Fruit fly (Drosophila melanogaster): Measurements from ENCODE around the gene CG43074.

Gene CG43074

DNA sequence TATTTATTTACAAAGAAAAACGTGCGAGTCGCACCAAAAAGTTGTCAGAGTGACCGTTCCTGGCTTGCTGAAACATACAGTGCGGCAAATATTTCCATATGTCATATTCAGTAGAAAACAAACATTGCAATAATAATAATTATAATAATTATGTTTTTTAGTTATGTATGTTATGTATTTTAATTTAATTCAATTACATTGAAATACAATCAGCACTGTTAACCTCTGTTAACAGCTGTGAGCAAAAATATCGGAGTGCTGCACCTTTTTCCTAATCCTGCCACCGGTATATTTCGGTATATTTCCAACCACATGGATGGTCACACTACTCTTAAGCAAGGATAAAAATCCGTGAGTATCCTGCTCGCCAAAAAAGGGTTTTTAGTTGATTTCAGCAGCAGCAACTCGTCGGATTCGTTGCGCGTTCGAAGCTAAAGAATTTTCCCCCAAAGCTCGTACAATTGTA is 12.4 kb downstream of the CG43074 start, which contains the start of the genes CG32267 and CG42324 (continued):
- TF ChIP-seq gcm (GFP tag; optimal IDR thresholded peaks at IDR 0.05) (no peak), pzg (GFP tag; optimal IDR thresholded peaks at IDR 0.05) (peak; percentile 79), Bgb (GFP tag; IDR thresholded peaks at IDR 0.05; ENCODE audit: partially characterized antibody) (0 out of 2 replicates have a peak, but pooled peaks have one; percentile 6), prd (optimal IDR thresholded peaks at IDR 0.05) (no peak), prd (GFP tag; IDR thresholded peaks at IDR 0.05) (no peak), CG2712 (tag; optimal IDR thresholded peaks at IDR 0.05) (peak; percentile 7), Dp (GFP tag; optimal IDR thresholded peaks at IDR 0.05) (no peak), Lhr (GFP tag; optimal IDR thresholded peaks at IDR 0.05) (peak; percentile 17), zen2 (GFP tag; IDR thresholded peaks at IDR 0.05; ENCODE audit: partially characterized antibody) (no peak), Bdp1 (GFP tag; optimal IDR thresholded peaks at IDR 0.05) (no peak), knrl (GFP tag; IDR thresholded peaks at IDR 0.05; ENCODE audit: partially characterized antibody) (peak; percentile 24; the same call in 1 of the 3 replicates), CG11504 (tag; optimal IDR thresholded peaks at IDR 0.05) (peak; percentile 1), gce (GFP tag; IDR thresholded peaks at IDR 0.05) (no peak), CG9932 (GFP tag; IDR thresholded peaks at IDR 0.05) (no peak), pita (GFP tag; optimal IDR thresholded peaks at IDR 0.05) (peak; percentile 12), CG6175 (GFP tag; IDR thresholded peaks at IDR 0.05) (no peak), CG10565 (GFP tag; optimal IDR thresholded peaks at IDR 0.05) (no peak), CG17829 (tag; optimal IDR thresholded peaks at IDR 0.05) (peak; percentile 12), vnd (GFP tag; IDR thresholded peaks at IDR 0.05; ENCODE audit: partially characterized antibody) (no peak), crp (GFP tag; optimal IDR thresholded peaks at IDR 0.05) (peak in 1 of 2 experiments; percentile 59), CG4360 (GFP tag; IDR thresholded peaks at IDR 0.05) (no peak), Gsc (GFP tag; IDR thresholded peaks at IDR 0.05) (no peak), CG1792 (GFP tag; optimal IDR thresholded peaks at IDR 0.05) (no peak), CG34422 (GFP tag; IDR thresholded peaks at IDR 0.05) (no peak), chinmo (GFP tag; IDR thresholded peaks at IDR 0.05; ENCODE audit: partially characterized antibody) (0 out of 4 replicates have a peak, but pooled peaks have one; percentile 21), CG13624 (GFP tag; optimal IDR thresholded peaks at IDR 0.05) (no peak), NC2α (GFP tag; optimal IDR thresholded peaks at IDR 0.05) (no peak), CG8359 (GFP tag; optimal IDR thresholded peaks at IDR 0.05; ENCODE audit: borderline replicate concordance) (no peak), lilli (GFP tag; optimal IDR thresholded peaks at IDR 0.05) (no peak), CG33213 (GFP tag; optimal IDR thresholded peaks at IDR 0.05) (peak; percentile 25), Ada2b (GFP tag; IDR thresholded peaks at IDR 0.05) (no peak), CG14710 (tag; optimal IDR thresholded peaks at IDR 0.05) (peak; percentile 27), CG10959 (GFP tag; IDR thresholded peaks at IDR 0.05) (no peak), sens (GFP tag) (no peak), al (GFP tag; IDR thresholded peaks at IDR 0.05) (no peak), kah (GFP tag; optimal IDR thresholded peaks at IDR 0.05) (no peak), dmrt99B (tag; optimal IDR thresholded peaks at IDR 0.05) (no peak), CG1603 (tag; optimal IDR thresholded peaks at IDR 0.05) (peak; percentile 7), CG12299 (tag; optimal IDR thresholded peaks at IDR 0.05) (no peak), Scr (GFP tag; IDR thresholded peaks at IDR 0.05; ENCODE audit: partially characterized antibody) (0 out of 2 replicates have a peak, but pooled peaks have one; percentile 28), ind (GFP tag; optimal IDR thresholded peaks at IDR 0.05) (no peak), sd (tag; optimal IDR thresholded peaks at IDR 0.05) (no peak), CG3281 (GFP tag; optimal IDR thresholded peaks at IDR 0.05) (no peak), unc-4 (GFP tag; IDR thresholded peaks at IDR 0.05; ENCODE audit: partially characterized antibody) (no peak), CG12744 (GFP tag; optimal IDR thresholded peaks at IDR 0.05) (no peak), CG9727 (GFP tag; optimal IDR thresholded peaks at IDR 0.05) (no peak), HmgD (GFP tag; optimal IDR thresholded peaks at IDR 0.05) (no peak), cas (GFP tag; IDR thresholded peaks at IDR 0.05) (no peak), CG9797 (GFP tag; optimal IDR thresholded peaks at IDR 0.05) (peak; percentile 79), ken (GFP tag; IDR thresholded peaks at IDR 0.05) (no peak)
